Fruit fly (Drosophila melanogaster) whole organism, embryonic: ENCODE data around the gene CG5326.

Source experiments
- Abd-B ChIP-seq: fragments of 200-800 bp; sonication (Bioruptor generic); optimal IDR thresholded peaks from 2 replicates; lab custom pipeline; 2018; ENCODE audit warnings: missing biosample characterization, mild to moderate bottlenecking, missing genetic modification characterization, moderate library complexity
- Atf3 ChIP-seq: fragments of 200-800 bp; sonication (Bioruptor generic); optimal IDR thresholded peaks from 3 replicates; lab custom pipeline; 2016; ENCODE audit warnings: missing biosample characterization, missing genetic modification characterization
- BtbVII ChIP-seq: fragments of 200-800 bp; sonication (Bioruptor generic); optimal IDR thresholded peaks from 3 replicates; lab custom pipeline; 2017; ENCODE audit warnings: missing biosample characterization, mild to moderate bottlenecking, missing genetic modification characterization
- CG10209 ChIP-seq: fragments of 200-800 bp; sonication (Bioruptor generic); optimal IDR thresholded peaks from 3 replicates; lab custom pipeline; 2017; ENCODE audit warnings: missing biosample characterization, mild to moderate bottlenecking, missing genetic modification characterization, missing genetic modification reagents
- CG10431 ChIP-seq: fragments of 200-800 bp; sonication (Bioruptor generic); optimal IDR thresholded peaks from 3 replicates; lab custom pipeline; 2018; ENCODE audit warnings: missing biosample characterization, mild to moderate bottlenecking, missing genetic modification characterization
- CG10543 ChIP-seq: fragments of 200-800 bp; sonication (Bioruptor generic); optimal IDR thresholded peaks from 3 replicates; lab custom pipeline; 2017; ENCODE audit warnings: missing biosample characterization, mild to moderate bottlenecking, missing genetic modification characterization, moderate library complexity
- CG11723 ChIP-seq: fragments of 200-800 bp; sonication (Bioruptor generic); optimal IDR thresholded peaks from 2 replicates; lab custom pipeline; 2017; ENCODE audit warnings: missing biosample characterization, mild to moderate bottlenecking, missing genetic modification characterization
- CG13287 ChIP-seq: fragments of 200-800 bp; sonication (Bioruptor generic); IDR thresholded peaks from 2 replicates; pipeline ENCODE4 v1.3.6; 2022; ENCODE audit warnings: missing biosample characterization, missing genetic modification characterization; ENCODE audit not compliant: partially characterized antibody
- CG13424 ChIP-seq: fragments of 200-800 bp; sonication (Bioruptor generic); optimal IDR thresholded peaks from 2 replicates; lab custom pipeline; 2019; ENCODE audit warnings: missing biosample characterization, mild to moderate bottlenecking, missing genetic modification characterization, moderate library complexity
- CG14050 ChIP-seq: fragments of 200-800 bp; sonication (Bioruptor generic); IDR thresholded peaks from 3 replicates; pipeline ENCODE4 v1.3.6; 2022; ENCODE audit warnings: missing biosample characterization, missing genetic modification characterization
- CG14710 ChIP-seq: fragments of 200-800 bp; sonication (Bioruptor generic); optimal IDR thresholded peaks from 3 replicates; lab custom pipeline; 2019; ENCODE audit warnings: missing biosample characterization, mild to moderate bottlenecking, missing genetic modification characterization, moderate library complexity
- CG14965 ChIP-seq: fragments of 200-800 bp; sonication (Bioruptor generic); optimal IDR thresholded peaks from 2 replicates; lab custom pipeline; 2016; ENCODE audit warnings: missing biosample characterization, missing genetic modification characterization, borderline replicate concordance
- CG16815 ChIP-seq: fragments of 200-800 bp; sonication (Bioruptor generic); optimal IDR thresholded peaks from 3 replicates; lab custom pipeline; 2017; ENCODE audit warnings: missing biosample characterization, mild to moderate bottlenecking, missing genetic modification characterization
- CG17359 ChIP-seq: fragments of 200-800 bp; sonication (Bioruptor generic); optimal IDR thresholded peaks from 3 replicates; lab custom pipeline; 2018; ENCODE audit warnings: missing biosample characterization, mild to moderate bottlenecking, missing genetic modification characterization, moderate library complexity
- CG17612 ChIP-seq: fragments of 200-800 bp; sonication (Bioruptor generic); IDR thresholded peaks from 2 replicates; pipeline ENCODE4 v1.3.6; 2022; ENCODE audit warnings: missing biosample characterization, missing genetic modification characterization
- CG17829 ChIP-seq: fragments of 200-800 bp; optimal IDR thresholded peaks from 2 replicates; lab custom pipeline; 2019; ENCODE audit warnings: missing biosample characterization, mild to moderate bottlenecking, missing genetic modification characterization, moderate library complexity
- CG18011 ChIP-seq: fragments of 200-800 bp; sonication (Bioruptor generic); optimal IDR thresholded peaks from 2 replicates; lab custom pipeline; 2017; ENCODE audit warnings: missing biosample characterization, missing genetic modification characterization, mild to moderate bottlenecking, moderate library complexity, missing genotype
- CG18476 ChIP-seq: fragments of 200-800 bp; sonication (Bioruptor generic); optimal IDR thresholded peaks from 2 replicates; lab custom pipeline; 2016; ENCODE audit warnings: missing biosample characterization, mild to moderate bottlenecking, missing genetic modification characterization
- CG2129 ChIP-seq: fragments of 200-800 bp; sonication (Bioruptor generic); IDR thresholded peaks from 2 replicates; pipeline ENCODE4 v1.3.6; 2022; ENCODE audit warnings: missing biosample characterization, missing genetic modification characterization; ENCODE audit not compliant: partially characterized antibody
- CG32772 ChIP-seq: fragments of 200-800 bp; sonication (Bioruptor generic); IDR thresholded peaks from 2 replicates; pipeline ENCODE4 v1.3.6; 2022; ENCODE audit warnings: missing biosample characterization, missing genetic modification characterization
- CG4328 ChIP-seq: fragments of 200-800 bp; sonication (Bioruptor generic); optimal IDR thresholded peaks from 3 replicates; lab custom pipeline; 2017; ENCODE audit warnings: missing biosample characterization, missing genetic modification reagents, missing genetic modification characterization
- CG43689 ChIP-seq: fragments of 200-800 bp; sonication (Bioruptor generic); IDR thresholded peaks from 2 replicates; pipeline ENCODE4 v1.3.6; 2022; ENCODE audit warnings: missing biosample characterization, missing genetic modification characterization
- CG4707 ChIP-seq: fragments of 200-800 bp; sonication (Bioruptor generic); optimal IDR thresholded peaks from 2 replicates; lab custom pipeline; 2018; ENCODE audit warnings: missing biosample characterization, mild to moderate bottlenecking, missing genetic modification characterization, moderate library complexity
- CG8388 ChIP-seq: fragments of 200-800 bp; sonication (Bioruptor generic); optimal IDR thresholded peaks from 2 replicates; lab custom pipeline; 2019; ENCODE audit warnings: missing biosample characterization, mild to moderate bottlenecking, missing genetic modification characterization, moderate library complexity
- CG8924 ChIP-seq: fragments of 200-800 bp; optimal IDR thresholded peaks from 3 replicates; lab custom pipeline; 2019; ENCODE audit warnings: missing biosample characterization, mild to moderate bottlenecking, missing genetic modification characterization, moderate library complexity
- CG9876 ChIP-seq: fragments of 200-800 bp; sonication (Bioruptor generic); optimal IDR thresholded peaks from 2 replicates; lab custom pipeline; 2016; ENCODE audit warnings: missing biosample characterization, missing genetic modification characterization
- CTCF ChIP-seq: fragments of 200-800 bp; sonication (Bioruptor generic); optimal IDR thresholded peaks from 2 replicates; lab custom pipeline; 2017; ENCODE audit warnings: missing biosample characterization, mild to moderate bottlenecking, missing genetic modification characterization, moderate library complexity
- Dip3 ChIP-seq: fragments of 200-800 bp; sonication (Bioruptor generic); optimal IDR thresholded peaks from 3 replicates; lab custom pipeline; 2016; ENCODE audit warnings: missing biosample characterization, missing genetic modification characterization
- Fer1 ChIP-seq: fragments of 200-800 bp; sonication (Bioruptor generic); optimal IDR thresholded peaks from 2 replicates; lab custom pipeline; 2017; ENCODE audit warnings: missing biosample characterization, mild to moderate bottlenecking, missing genetic modification characterization
- H2.0 ChIP-seq: fragments of 200-800 bp; sonication (Bioruptor generic); IDR thresholded peaks from 2 replicates; pipeline ENCODE4 v1.3.6; 2022; ENCODE audit warnings: missing biosample characterization, missing genetic modification characterization
- MTF-1 ChIP-seq: fragments of 200-800 bp; sonication (Bioruptor generic); optimal IDR thresholded peaks from 2 replicates; lab custom pipeline; 2018; ENCODE audit warnings: missing biosample characterization, mild to moderate bottlenecking, missing genetic modification characterization, borderline replicate concordance
- NC2α ChIP-seq: fragments of 200-800 bp; sonication (Bioruptor generic); optimal IDR thresholded peaks from 2 replicates; lab custom pipeline; 2016; ENCODE audit warnings: missing biosample characterization, missing genetic modification characterization
- NC2β ChIP-seq: fragments of 200-800 bp; sonication (Bioruptor generic); optimal IDR thresholded peaks from 2 replicates; lab custom pipeline; 2016; ENCODE audit warnings: missing biosample characterization, missing genetic modification characterization
- PHDP ChIP-seq: fragments of 200-800 bp; sonication (Bioruptor generic); optimal IDR thresholded peaks from 3 replicates; lab custom pipeline; 2018; ENCODE audit warnings: missing biosample characterization, mild to moderate bottlenecking, missing genetic modification characterization, moderate library complexity
- Scr ChIP-seq: fragments of 200-800 bp; sonication (Bioruptor generic); IDR thresholded peaks from 2 replicates; pipeline ENCODE4 v1.3.6; 2022; ENCODE audit warnings: missing biosample characterization, missing genetic modification characterization; ENCODE audit not compliant: partially characterized antibody
- Six4 ChIP-seq: fragments of 200-800 bp; sonication (Bioruptor generic); optimal IDR thresholded peaks from 2 replicates; lab custom pipeline; 2016; ENCODE audit warnings: missing biosample characterization, missing genetic modification characterization
- Vsx1 ChIP-seq: fragments of 200-800 bp; sonication (Bioruptor generic); optimal IDR thresholded peaks from 2 replicates; lab custom pipeline; 2017; ENCODE audit warnings: missing biosample characterization, mild to moderate bottlenecking, missing genetic modification characterization, missing genetic modification reagents
- corto ChIP-seq: fragments of 200-800 bp; sonication (Bioruptor generic); optimal IDR thresholded peaks from 2 replicates; lab custom pipeline; 2016; ENCODE audit warnings: missing biosample characterization, mild to moderate bottlenecking, missing genetic modification characterization, moderate library complexity
- croc ChIP-seq: fragments of 200-800 bp; sonication (Bioruptor generic); conservative IDR thresholded peaks from 3 replicates; pipeline ENCODE4 v1.3.6; 2022; ENCODE audit warnings: missing biosample characterization, missing genetic modification characterization
- gce ChIP-seq: fragments of 200-800 bp; sonication (Bioruptor generic); IDR thresholded peaks from 3 replicates; pipeline ENCODE4 v1.3.6; 2022; ENCODE audit warnings: missing biosample characterization, missing genetic modification characterization
- ken ChIP-seq: fragments of 200-800 bp; sonication (Bioruptor generic); IDR thresholded peaks from 3 replicates; pipeline ENCODE4 v1.3.6; 2022; ENCODE audit warnings: missing biosample characterization, missing genetic modification characterization
- klu ChIP-seq: fragments of 200-800 bp; sonication (Bioruptor generic); IDR thresholded peaks from 2 replicates; pipeline ENCODE4 v1.3.6; 2022; ENCODE audit warnings: missing biosample characterization, missing genetic modification characterization
- nom ChIP-seq: fragments of 200-800 bp; sonication (Bioruptor generic); optimal IDR thresholded peaks from 2 replicates; lab custom pipeline; 2017; ENCODE audit warnings: missing biosample characterization, missing genetic modification characterization, mild to moderate bottlenecking, moderate library complexity, missing genetic modification reagents
- odd ChIP-seq: fragments of 200-800 bp; sonication (Bioruptor generic); optimal IDR thresholded peaks from 2 replicates; lab custom pipeline; 2017; ENCODE audit warnings: missing biosample characterization, mild to moderate bottlenecking, missing genetic modification characterization
- ro ChIP-seq: fragments of 200-800 bp; sonication (Bioruptor generic); IDR thresholded peaks from 2 replicates; pipeline ENCODE4 v1.3.6; 2022; ENCODE audit warnings: missing biosample characterization, missing genetic modification characterization
- schlank ChIP-seq: fragments of 200-800 bp; sonication (Bioruptor generic); optimal IDR thresholded peaks from 2 replicates; lab custom pipeline; 2018; ENCODE audit warnings: missing biosample characterization, mild to moderate bottlenecking, missing genetic modification characterization
- sqz ChIP-seq: fragments of 200-800 bp; sonication (Bioruptor generic); optimal IDR thresholded peaks from 3 replicates; lab custom pipeline; 2018; ENCODE audit warnings: missing biosample characterization, mild to moderate bottlenecking, missing genetic modification characterization
- stc ChIP-seq: fragments of 200-800 bp; sonication (Bioruptor generic); IDR thresholded peaks from 2 replicates; pipeline ENCODE4 v1.3.6; 2022; ENCODE audit warnings: missing biosample characterization, missing genetic modification characterization
- sug ChIP-seq: fragments of 200-800 bp; optimal IDR thresholded peaks from 2 replicates; lab custom pipeline; 2019; ENCODE audit warnings: missing biosample characterization, mild to moderate bottlenecking, missing genetic modification characterization, moderate library complexity
- tio ChIP-seq: fragments of 200-800 bp; sonication (Bioruptor generic); optimal IDR thresholded peaks from 2 replicates; lab custom pipeline; 2017; ENCODE audit warnings: missing biosample characterization, missing genetic modification characterization, inconsistent platforms
- tna ChIP-seq: fragments of 200-800 bp; sonication (Bioruptor generic); IDR thresholded peaks from 2 replicates; pipeline ENCODE4 v1.3.6; 2022; ENCODE audit warnings: missing biosample characterization, missing genetic modification characterization; ENCODE audit not compliant: partially characterized antibody
- usp ChIP-seq: fragments of >200 bp; optimal IDR thresholded peaks from 2 replicates; lab custom pipeline; 2017; ENCODE audit warnings: missing biosample characterization, missing genetic modification characterization

CG5326 gene

dm6 chr3R:22573590-22573989 is 33.9 kb upstream of the CG5326 start (continued):
- no peak for TF ChIP-seq schlank (tag; lab: Kevin White, UChicago)
- peak; percentile 47 for TF ChIP-seq CG10431 (GFP tag; lab: Kevin White, UChicago)
- no peak for TF ChIP-seq sqz
- TF ChIP-seq PHDP (tag; lab: Kevin White, UChicago), result peak; percentile 37
- no peak for TF ChIP-seq CG2129 (GFP tag; lab: Robert Waterston, UW)
- no peak for TF ChIP-seq CG8388 (GFP tag; lab: Kevin White, UChicago)
- no peak for TF ChIP-seq croc
- no peak for TF ChIP-seq sug (tag; lab: Kevin White, UChicago)
- TF ChIP-seq CG4707 (GFP tag; lab: Kevin White, UChicago), result peak; percentile 25
- TF ChIP-seq CG4328 (GFP tag; lab: Kevin White, UChicago), result no peak
- TF ChIP-seq CG11723 (GFP tag; lab: Kevin White, UChicago), result peak; percentile 18
- no peak for TF ChIP-seq stc (GFP tag; lab: Robert Waterston, UW)
- no peak for TF ChIP-seq ro (GFP tag; lab: Robert Waterston, UW)
- no peak for TF ChIP-seq CG14965
- TF ChIP-seq CG16815 (GFP tag; lab: Kevin White, UChicago), result no peak
- peak; percentile 24 for TF ChIP-seq CG10543 (GFP tag; lab: Kevin White, UChicago)
- no peak for TF ChIP-seq tna (GFP tag; lab: Robert Waterston, UW)
- TF ChIP-seq CG14050 (GFP tag; lab: Robert Waterston, UW), result no peak
- TF ChIP-seq CG18476, result no peak
- no peak for TF ChIP-seq CG17612 (GFP tag; lab: Robert Waterston, UW)
- no peak for TF ChIP-seq CG13424
- no peak for TF ChIP-seq CG8924 (tag; lab: Kevin White, UChicago)
- no peak for TF ChIP-seq Atf3 (GFP tag; lab: Kevin White, UChicago)
- TF ChIP-seq CG32772 (GFP tag; lab: Robert Waterston, UW), result no peak
- TF ChIP-seq Abd-B (GFP tag; lab: Kevin White, UChicago), result no peak
- TF ChIP-seq gce (GFP tag; lab: Robert Waterston, UW), result no peak
- no peak for TF ChIP-seq CG13287 (GFP tag; lab: Robert Waterston, UW)
- TF ChIP-seq Scr, result no peak
- no peak for TF ChIP-seq klu (GFP tag; lab: Robert Waterston, UW)
- TF ChIP-seq CG9876 (GFP tag; lab: Kevin White, UChicago), result no peak
- no peak for TF ChIP-seq corto
- no peak for TF ChIP-seq NC2α (GFP tag; lab: Kevin White, UChicago)
- peak; percentile 39 for TF ChIP-seq CG17359 (tag; lab: Kevin White, UChicago)
- no peak for TF ChIP-seq Dip3 (GFP tag; lab: Kevin White, UChicago)
- TF ChIP-seq CG17829 (tag; lab: Kevin White, UChicago), result no peak
- peak; percentile 36 for TF ChIP-seq BtbVII (GFP tag; lab: Kevin White, UChicago)
- peak; percentile 29 for TF ChIP-seq Fer1 (GFP tag; lab: Kevin White, UChicago)
- no peak for TF ChIP-seq CTCF (GFP tag; lab: Kevin White, UChicago)
- TF ChIP-seq MTF-1 (GFP tag; lab: Kevin White, UChicago), result no peak
- peak; percentile 14 for TF ChIP-seq Vsx1 (GFP tag; lab: Kevin White, UChicago)
- TF ChIP-seq H2.0 (GFP tag; lab: Robert Waterston, UW), result no peak
- no peak for TF ChIP-seq CG14710
- no peak for TF ChIP-seq CG18011 (GFP tag; lab: Kevin White, UChicago)
- no peak for TF ChIP-seq Six4 (GFP tag; lab: Kevin White, UChicago)
- TF ChIP-seq CG10209 (GFP tag; lab: Kevin White, UChicago), result peak; percentile 22
- no peak for TF ChIP-seq CG43689 (GFP tag; lab: Robert Waterston, UW)
- TF ChIP-seq nom (GFP tag; lab: Kevin White, UChicago), result no peak
- TF ChIP-seq usp, result no peak
- no peak for TF ChIP-seq tio (GFP tag; lab: Kevin White, UChicago)
- no peak for TF ChIP-seq ken (GFP tag; lab: Robert Waterston, UW)
- TF ChIP-seq odd (GFP tag; lab: Kevin White, UChicago), result peak; percentile 8
- no peak for TF ChIP-seq NC2β
